Fruit fly (Drosophila melanogaster): ENCODE results near the gene dbe.

Gene dbe

dm6 chr2L:843850-844791 is 25.5 kb downstream of the dbe start (continued):
- peak; percentile 11 for TF ChIP-seq dac (GFP tag; optimal IDR thresholded peaks at IDR 0.05)
- TF ChIP-seq CG6163 (GFP tag; IDR thresholded peaks at IDR 0.05), result peak; percentile 80

- TF ChIP-seq Sox15 (GFP tag; optimal IDR thresholded peaks at IDR 0.05) (no peak), OdsH (GFP tag; optimal IDR thresholded peaks at IDR 0.05) (peak; percentile 36), Gug (GFP tag; IDR thresholded peaks at IDR 0.05) (no peak), topi (GFP tag; optimal IDR thresholded peaks at IDR 0.05) (peak; percentile 17), CG4318 (GFP tag; optimal IDR thresholded peaks at IDR 0.05) (no peak), CG32006 (GFP tag; optimal IDR thresholded peaks at IDR 0.05) (peak; percentile 35), fd85E (GFP tag; optimal IDR thresholded peaks at IDR 0.05) (no peak), svp (GFP tag) (no peak), net (GFP tag; optimal IDR thresholded peaks at IDR 0.05) (no peak), CG10669 (GFP tag; optimal IDR thresholded peaks at IDR 0.05) (no peak), vri (GFP tag; optimal IDR thresholded peaks at IDR 0.05) (peak; percentile 4), CG11762 (GFP tag; optimal IDR thresholded peaks at IDR 0.05; ENCODE audit: insufficient read depth) (no peak), achi (GFP tag; optimal IDR thresholded peaks at IDR 0.05) (no peak), CG34406 (GFP tag; optimal IDR thresholded peaks at IDR 0.05) (no peak), CG15336 (GFP tag; IDR thresholded peaks at IDR 0.05) (no peak), CG8319 (GFP tag; optimal IDR thresholded peaks at IDR 0.05) (no peak), Ets21C (GFP tag; optimal IDR thresholded peaks at IDR 0.05) (peak; percentile 24), Ets96B (tag; optimal IDR thresholded peaks at IDR 0.05) (no peak), Sox14 (GFP tag; optimal IDR thresholded peaks at IDR 0.05) (no peak), fd59A (GFP tag; optimal IDR thresholded peaks at IDR 0.05) (no peak), CG6792 (GFP tag; optimal IDR thresholded peaks at IDR 0.05) (peak; percentile 18), dac (GFP tag; optimal IDR thresholded peaks at IDR 0.05) (no peak), Eip93F (GFP tag; optimal IDR thresholded peaks at IDR 0.05) (no peak), Hr38 (GFP tag; optimal IDR thresholded peaks at IDR 0.05) (no peak), Eip75B (GFP tag; optimal IDR thresholded peaks at IDR 0.05) (peak; percentile 30), CG6854 (GFP tag; optimal IDR thresholded peaks at IDR 0.05) (no peak), CG8119 (GFP tag; IDR thresholded peaks at IDR 0.05) (no peak), CG3919 (GFP tag; optimal IDR thresholded peaks at IDR 0.05) (no peak), CG6276 (GFP tag; optimal IDR thresholded peaks at IDR 0.05) (peak; percentile 7), CG7368 (GFP tag; optimal IDR thresholded peaks at IDR 0.05) (no peak), CG1621 (tag; optimal IDR thresholded peaks at IDR 0.05) (no peak), salr (GFP tag; optimal IDR thresholded peaks at IDR 0.05) (no peak), CG10631 (GFP tag; optimal IDR thresholded peaks at IDR 0.05) (peak; percentile 4), pdm3 (GFP tag; optimal IDR thresholded peaks at IDR 0.05) (peak; percentile 30), CG11294 (GFP tag; IDR thresholded peaks at IDR 0.05) (no peak), Hr39 (GFP tag; optimal IDR thresholded peaks at IDR 0.05) (peak; percentile 53), ss (GFP tag; optimal IDR thresholded peaks at IDR 0.05) (no peak), fkh (GFP tag; optimal IDR thresholded peaks at IDR 0.05) (no peak), CG8632 (GFP tag; optimal IDR thresholded peaks at IDR 0.05) (no peak), CG6808 (GFP tag; optimal IDR thresholded peaks at IDR 0.05) (no peak), CG11902 (GFP tag; optimal IDR thresholded peaks at IDR 0.05) (no peak), Hr4 (GFP tag; optimal IDR thresholded peaks at IDR 0.05) (peak; percentile 39), CG9139 (GFP tag; optimal IDR thresholded peaks at IDR 0.05) (no peak), Blimp-1 (GFP tag; optimal IDR thresholded peaks at IDR 0.05) (peak; percentile 1), CG16779 (tag; optimal IDR thresholded peaks at IDR 0.05) (no peak), Met (GFP tag; optimal IDR thresholded peaks at IDR 0.05) (peak; percentile 52), cyc (GFP tag; optimal IDR thresholded peaks at IDR 0.05) (peak; percentile 7), Sox102F (GFP tag; optimal IDR thresholded peaks at IDR 0.05) (peak; percentile 4)
Observed at dm6 chr2L:843301-843700, 26.4 kb downstream of the dbe start.
